Fruit fly (Drosophila melanogaster) whole organism, adult: ENCODE data around the gene CG11714.

Source experiments
- CG11617 ChIP-seq: fragments of 200-800 bp; sonication (Bioruptor generic); optimal IDR thresholded peaks from 2 replicates; lab custom pipeline; 2017; ENCODE audit warnings: mild to moderate bottlenecking, missing biosample characterization, missing genetic modification reagents, missing genetic modification characterization
- CG12768 ChIP-seq: fragments of 200-800 bp; sonication (Bioruptor generic); optimal IDR thresholded peaks from 2 replicates; lab custom pipeline; 2017; ENCODE audit warnings: missing biosample characterization, missing genetic modification characterization, mild to moderate bottlenecking, moderate library complexity, missing genetic modification reagents
- CG14711 ChIP-seq: fragments of 200-800 bp; sonication (Bioruptor generic); optimal IDR thresholded peaks from 2 replicates; lab custom pipeline; 2018; ENCODE audit warnings: missing biosample characterization, mild to moderate bottlenecking, missing genetic modification characterization, moderate library complexity
- CG1620 ChIP-seq: fragments of 200-800 bp; sonication (Bioruptor generic); optimal IDR thresholded peaks from 2 replicates; lab custom pipeline; 2016; ENCODE audit warnings: missing biosample characterization, missing genetic modification characterization
- CG33017 ChIP-seq: fragments of 200-800 bp; sonication (Bioruptor generic); optimal IDR thresholded peaks from 2 replicates; lab custom pipeline; 2018; ENCODE audit warnings: missing biosample characterization, mild to moderate bottlenecking, missing genetic modification characterization, moderate library complexity
- CG5204 ChIP-seq: fragments of 200-800 bp; sonication (Bioruptor generic); optimal IDR thresholded peaks from 2 replicates; lab custom pipeline; 2016; ENCODE audit warnings: missing biosample characterization, missing genetic modification characterization
- CG7045 ChIP-seq: fragments of 200-800 bp; sonication (Bioruptor generic); optimal IDR thresholded peaks from 2 replicates; lab custom pipeline; 2017; ENCODE audit warnings: missing biosample characterization, mild to moderate bottlenecking, missing genetic modification characterization
- CG7101 ChIP-seq: fragments of 200-800 bp; sonication (Bioruptor generic); optimal IDR thresholded peaks from 2 replicates; lab custom pipeline; 2018; ENCODE audit warnings: missing biosample characterization, mild to moderate bottlenecking, missing genetic modification characterization, moderate library complexity
- Clk ChIP-seq: fragments of 200-800 bp; sonication (Bioruptor generic); optimal IDR thresholded peaks from 2 replicates; lab custom pipeline; 2017; ENCODE audit warnings: missing biosample characterization, missing genetic modification characterization
- Crg-1 ChIP-seq: fragments of 200-800 bp; sonication (Bioruptor generic); optimal IDR thresholded peaks from 2 replicates; lab custom pipeline; 2016; ENCODE audit warnings: missing biosample characterization, missing genetic modification characterization
- Hr96 ChIP-seq: fragments of 200-800 bp; sonication (Bioruptor generic); optimal IDR thresholded peaks from 2 replicates; lab custom pipeline; 2016; ENCODE audit warnings: missing biosample characterization, missing genetic modification characterization
- Mnt ChIP-seq: fragments of 200-800 bp; sonication (Bioruptor generic); optimal IDR thresholded peaks from 2 replicates; lab custom pipeline; 2016; ENCODE audit warnings: missing biosample characterization, mild to moderate bottlenecking, missing genetic modification characterization
- bab1 ChIP-seq: fragments of 200-800 bp; sonication (Bioruptor generic); optimal IDR thresholded peaks from 3 replicates; lab custom pipeline; 2019; ENCODE audit warnings: missing biosample characterization, mild to moderate bottlenecking, missing genetic modification characterization, moderate library complexity
- cic ChIP-seq: fragments of 200-800 bp; sonication (Bioruptor generic); optimal IDR thresholded peaks from 2 replicates; lab custom pipeline; 2017; ENCODE audit warnings: missing biosample characterization, mild to moderate bottlenecking, missing genetic modification characterization, moderate library complexity
- cnc ChIP-seq, 2 experiments: fragments of >200 bp; optimal IDR thresholded peaks; 2 replicates each; lab custom pipeline; 2017
- kay ChIP-seq: fragments of 200-800 bp; sonication (Bioruptor generic); peaks from one replicate; lab custom pipeline; 2016; ENCODE audit warnings: missing biosample characterization, missing genetic modification characterization, borderline replicate concordance
- ovo ChIP-seq: fragments of 200-800 bp; sonication (Bioruptor generic); optimal IDR thresholded peaks from 2 replicates; lab custom pipeline; 2016; ENCODE audit warnings: missing biosample characterization, missing genetic modification characterization
- pad ChIP-seq: fragments of 200-800 bp; sonication (Bioruptor generic); optimal IDR thresholded peaks from 3 replicates; lab custom pipeline; 2017; ENCODE audit warnings: missing biosample characterization, missing genetic modification characterization, mild to moderate bottlenecking, moderate library complexity, missing genetic modification reagents
- tj ChIP-seq: fragments of 200-800 bp; sonication (Bioruptor generic); optimal IDR thresholded peaks from 3 replicates; lab custom pipeline; 2017; ENCODE audit warnings: missing biosample characterization, mild to moderate bottlenecking, missing genetic modification characterization, moderate library complexity
- toe ChIP-seq: fragments of 200-800 bp; sonication (Bioruptor generic); optimal IDR thresholded peaks from 2 replicates; lab custom pipeline; 2016; ENCODE audit warnings: missing biosample characterization, missing genetic modification characterization

The CG11714 gene

DNA sequence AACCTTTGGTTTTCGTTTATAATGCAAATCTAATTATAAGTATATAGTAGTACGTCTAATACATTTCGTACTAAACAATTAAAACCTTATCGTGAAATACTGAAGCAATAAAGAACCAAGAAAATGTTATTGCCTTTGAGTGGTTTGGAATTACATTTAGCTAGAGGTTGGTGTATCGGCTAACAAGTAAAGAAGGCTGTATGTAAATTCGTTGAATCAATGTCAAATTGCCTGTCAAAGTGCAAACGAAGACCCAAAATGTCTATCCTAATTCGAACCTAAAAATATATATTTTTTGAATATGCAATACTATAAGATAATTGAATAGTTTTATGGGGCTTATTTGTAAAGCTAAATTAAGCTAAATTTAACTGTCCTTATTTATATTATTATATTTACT, 11.3 kb downstream of the CG11714 start:
- TF ChIP-seq Mnt (GFP tag; lab: Kevin White, UChicago) (no peak), CG1620 (no peak), Crg-1 (GFP tag; lab: Kevin White, UChicago) (no peak)

DNA sequence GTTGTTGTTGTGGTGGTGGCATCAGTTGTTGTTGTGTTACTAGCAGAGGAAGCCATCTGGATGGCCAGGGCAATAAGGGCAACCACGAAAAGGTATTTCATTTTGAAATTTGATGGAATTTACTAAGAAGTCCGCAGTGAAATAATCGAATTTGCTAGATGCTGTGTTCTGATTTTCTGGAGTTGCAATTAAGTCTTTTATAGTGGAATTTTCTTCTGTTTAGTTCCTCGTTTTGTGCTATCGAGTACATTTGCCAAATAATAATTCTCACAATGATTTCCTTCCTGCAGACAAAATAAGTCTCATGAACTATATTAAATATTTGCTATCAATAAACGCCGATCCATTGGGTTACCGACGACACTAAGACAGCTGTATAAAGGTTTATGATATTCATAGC, 12.0 kb downstream of the CG11714 start, which contains the start of gene CG33272:
CG33272 (minus strand) TSS at position 101 of the 400 bp plus-strand sequence.
- TF ChIP-seq CG7045 (GFP tag; lab: Kevin White, UChicago) = no peak
- TF ChIP-seq bab1 = no peak
- TF ChIP-seq CG5204 (GFP tag; lab: Kevin White, UChicago) = no peak
- TF ChIP-seq cic (GFP tag; lab: Kevin White, UChicago) = no peak
- TF ChIP-seq Clk (GFP tag; lab: Kevin White, UChicago) = no peak
- TF ChIP-seq CG1620 = no peak
- TF ChIP-seq CG7101 (tag; lab: Kevin White, UChicago) = no peak
- no peak for TF ChIP-seq CG33017
- TF ChIP-seq CG14711 (tag; lab: Kevin White, UChicago) = no peak
- TF ChIP-seq pad (GFP tag; lab: Kevin White, UChicago) = no peak
- TF ChIP-seq CG12768 (GFP tag; lab: Kevin White, UChicago) = no peak
- no peak for TF ChIP-seq cnc (optimal IDR thresholded peaks at IDR 0.05; lab: Kevin White, UChicago)
- no peak for TF ChIP-seq Mnt (GFP tag; lab: Kevin White, UChicago)
- no peak for TF ChIP-seq kay

DNA sequence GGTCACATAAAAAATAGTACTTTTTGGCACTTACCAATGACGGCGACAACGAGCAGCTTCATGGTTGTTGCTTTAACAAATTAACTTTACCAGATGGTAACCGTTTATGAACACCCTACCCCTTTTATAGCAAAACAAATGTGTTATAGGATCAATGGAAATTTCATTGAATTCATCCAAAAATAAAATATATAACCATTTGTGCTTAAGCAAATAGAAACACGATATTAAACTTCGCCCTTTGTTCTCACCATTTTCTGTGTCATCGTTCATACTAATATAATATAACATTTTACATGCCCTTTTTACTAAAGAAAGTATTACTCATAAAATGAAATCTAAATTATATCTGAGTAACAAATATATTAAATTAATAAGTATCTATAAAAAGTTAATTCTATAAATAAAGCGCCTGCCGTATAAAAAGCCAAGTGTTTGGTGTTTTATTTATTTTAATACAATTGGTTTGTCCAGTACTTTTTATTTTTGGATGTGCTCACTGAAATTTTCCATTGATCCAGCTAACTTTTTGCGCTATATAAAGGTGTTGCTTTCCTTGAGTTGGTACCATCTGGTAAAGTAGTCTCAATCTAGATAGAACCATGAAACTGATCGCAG, 13.1 kb downstream of the CG11714 start, which contains the start of the genes Sgs8 and Sgs7:
Sgs8 (minus strand) TSS at position 101 of the 618 bp plus-strand sequence.
Sgs7 (plus strand) TSS at position 568 of the 618 bp plus-strand sequence.
- no peak for TF ChIP-seq CG12768 (GFP tag; lab: Kevin White, UChicago)
- no peak for TF ChIP-seq tj (GFP tag; lab: Kevin White, UChicago)
- TF ChIP-seq ovo (GFP tag; lab: Kevin White, UChicago) = no peak
- TF ChIP-seq Clk (GFP tag; lab: Kevin White, UChicago) = no peak
- TF ChIP-seq Mnt (GFP tag; lab: Kevin White, UChicago) = no peak
- no peak for TF ChIP-seq toe (GFP tag; lab: Kevin White, UChicago)
- no peak for TF ChIP-seq CG14711 (tag; lab: Kevin White, UChicago)
- no peak for TF ChIP-seq Crg-1 (GFP tag; lab: Kevin White, UChicago)
- TF ChIP-seq cic (GFP tag; lab: Kevin White, UChicago) = no peak

DNA sequence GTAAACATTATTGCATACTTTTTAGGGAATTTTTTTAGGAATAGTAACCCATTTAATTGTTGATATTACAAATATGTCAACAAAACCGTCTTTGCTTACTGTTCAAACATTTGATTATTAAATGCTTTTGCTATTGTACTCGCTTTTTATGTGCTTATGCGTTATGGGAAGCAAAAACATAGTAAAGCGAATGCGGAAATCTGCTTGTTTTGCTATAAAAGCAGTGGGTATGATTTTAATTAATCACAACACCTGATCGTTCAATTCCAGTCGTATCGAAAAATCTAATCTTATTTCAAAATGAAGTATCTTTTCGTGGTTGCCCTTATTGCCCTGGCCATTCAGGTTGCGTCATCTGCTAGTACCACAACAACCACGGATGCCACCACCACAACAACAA, 14.2 kb downstream of the CG11714 start, which contains the start of gene CG33500:
CG33500 (plus strand) TSS at position 301 of the 400 bp plus-strand sequence.
- TF ChIP-seq tj (GFP tag; lab: Kevin White, UChicago) (no peak), bab1 (no peak), kay (no peak)

DNA sequence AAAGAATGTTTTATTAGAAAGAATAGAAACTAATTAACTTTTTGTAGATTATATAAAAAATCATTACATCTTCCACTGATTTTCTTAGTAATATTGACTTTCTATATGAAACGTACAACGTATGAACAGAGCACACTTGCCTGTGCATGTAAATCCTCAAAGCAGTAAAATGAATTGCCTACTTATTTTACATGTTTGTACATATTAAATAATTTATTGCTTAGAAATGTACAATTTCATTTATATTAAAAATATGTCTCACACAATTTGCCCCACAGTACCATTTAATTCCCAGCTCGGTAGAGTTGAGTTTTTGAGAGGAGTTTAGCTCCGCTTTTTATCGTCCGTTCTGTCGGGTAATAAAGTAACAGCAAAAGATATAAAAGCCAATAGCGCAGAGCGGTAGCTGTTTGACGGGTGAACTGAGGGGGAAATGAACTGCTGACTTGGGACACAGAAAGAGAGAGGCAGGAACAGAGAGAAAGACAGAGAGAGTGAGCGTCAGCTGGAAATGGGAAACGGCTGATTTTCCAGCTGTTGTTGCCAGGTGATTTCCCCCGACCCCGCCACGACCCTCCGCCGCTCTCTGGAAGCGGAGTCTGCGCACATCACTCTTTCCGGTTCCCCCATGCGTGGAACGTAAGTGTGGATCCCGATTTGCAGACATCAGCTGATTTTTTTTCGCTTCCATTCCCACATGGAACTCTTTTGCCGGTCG, 29.3 kb downstream of the CG11714 start:
- TF ChIP-seq Crg-1 (GFP tag; lab: Kevin White, UChicago) = peak; percentile 39
- no peak for TF ChIP-seq cic (GFP tag; lab: Kevin White, UChicago)
- TF ChIP-seq tj (GFP tag; lab: Kevin White, UChicago) = peak; percentile 57
- no peak for TF ChIP-seq CG11617
- TF ChIP-seq CG7101 (tag; lab: Kevin White, UChicago) = no peak
- TF ChIP-seq ovo (GFP tag; lab: Kevin White, UChicago) = peak; percentile 26
- TF ChIP-seq CG12768 (GFP tag; lab: Kevin White, UChicago) = no peak
- peak; percentile 84 for TF ChIP-seq pad (GFP tag; lab: Kevin White, UChicago)
- TF ChIP-seq bab1 = peak; percentile 41
- TF ChIP-seq Hr96 (GFP tag; lab: Kevin White, UChicago) = no peak

DNA sequence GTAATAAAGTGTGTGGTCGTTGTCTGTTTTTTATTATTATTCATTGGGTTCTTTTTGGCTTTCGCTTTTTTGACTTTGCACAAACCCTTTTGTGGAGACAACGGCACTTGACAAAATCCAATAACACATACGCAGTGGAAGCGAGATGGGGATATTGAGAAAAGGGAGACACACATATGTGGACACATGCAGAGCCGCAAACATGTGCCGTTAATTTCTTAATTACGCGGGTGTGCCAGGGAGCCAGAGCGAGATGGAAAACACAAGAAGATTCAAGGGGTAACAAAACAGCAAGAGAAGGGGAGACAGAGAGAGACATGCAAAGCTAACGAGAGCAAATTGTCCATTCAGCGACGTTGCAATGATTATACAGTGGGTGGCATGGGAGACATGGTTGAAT, 30.1 kb downstream of the CG11714 start:
- TF ChIP-seq Crg-1 (GFP tag; lab: Kevin White, UChicago) = no peak
- TF ChIP-seq tj (GFP tag; lab: Kevin White, UChicago) = peak; percentile 27
- no peak for TF ChIP-seq Clk (GFP tag; lab: Kevin White, UChicago)
- TF ChIP-seq CG7045 (GFP tag; lab: Kevin White, UChicago) = no peak
- no peak for TF ChIP-seq CG7101 (tag; lab: Kevin White, UChicago)
- no peak for TF ChIP-seq toe (GFP tag; lab: Kevin White, UChicago)
- peak; percentile 99 for TF ChIP-seq pad (GFP tag; lab: Kevin White, UChicago)
- TF ChIP-seq kay = no peak
- no peak for TF ChIP-seq CG1620
- peak; percentile 23 for TF ChIP-seq bab1
- TF ChIP-seq cic (GFP tag; lab: Kevin White, UChicago) = no peak
- peak; percentile 74 for TF ChIP-seq ovo (GFP tag; lab: Kevin White, UChicago)
- no peak for TF ChIP-seq CG14711 (tag; lab: Kevin White, UChicago)
- TF ChIP-seq CG33017 = no peak
- TF ChIP-seq CG5204 (GFP tag; lab: Kevin White, UChicago) = no peak
- no peak for TF ChIP-seq Hr96 (GFP tag; lab: Kevin White, UChicago)
- TF ChIP-seq Mnt (GFP tag; lab: Kevin White, UChicago) = peak; percentile 16
- TF ChIP-seq CG12768 (GFP tag; lab: Kevin White, UChicago) = no peak
- no peak for TF ChIP-seq cnc (optimal IDR thresholded peaks at IDR 0.05; lab: Kevin White, UChicago)
- TF ChIP-seq CG11617 = no peak
